Worm (Caenorhabditis elegans) whole organism, early embryonic: Measurements from ENCODE around the gene srh-194.
"Not testable (repeated sequence)": the region's sequence is repeated elsewhere in the genome, so short reads cannot be mapped to it uniquely, and the experiment has no call there.

Experiments used
- B0310.2 ChIP-seq: sonication (generic microtip); optimal IDR thresholded peaks from 2 replicates; lab custom pipeline; 2016; ENCODE audit warnings: mild to moderate bottlenecking, missing genetic modification characterization, missing compliant biosample characterization
- F13C5.2 ChIP-seq: sonication (generic microtip); optimal IDR thresholded peaks from 2 replicates; lab custom pipeline; 2017; ENCODE audit warnings: mild to moderate bottlenecking, missing genetic modification characterization, inconsistent platforms, missing compliant biosample characterization
- aly-1 ChIP-seq: sonication (generic microtip); optimal IDR thresholded peaks from 2 replicates; lab custom pipeline; 2016; ENCODE audit warnings: missing genetic modification characterization, missing compliant biosample characterization
- ama-1 ChIP-seq: fragments of 150-350 bp; optimal IDR thresholded peaks from 2 replicates; lab custom pipeline; 2014
- ceh-13 ChIP-seq: fragments of 200-800 bp; sonication (Bioruptor generic); optimal IDR thresholded peaks from 2 replicates; lab custom pipeline; 2018; ENCODE audit warnings: mild to moderate bottlenecking, missing genetic modification characterization, missing compliant biosample characterization
- ceh-36 ChIP-seq: sonication (generic microtip); optimal IDR thresholded peaks from 2 replicates; lab custom pipeline; 2016; ENCODE audit warnings: missing genetic modification characterization, inconsistent platforms, missing compliant biosample characterization
- ets-7 ChIP-seq: sonication (generic microtip); optimal IDR thresholded peaks from 2 replicates; lab custom pipeline; 2016; ENCODE audit warnings: missing genotype, missing genetic modification characterization, missing compliant biosample characterization
- flt-1 ChIP-seq: fragments of 200-800 bp; sonication (Bioruptor generic); IDR thresholded peaks from 2 replicates; pipeline ENCODE4 v1.3.6; 2022; ENCODE audit warnings: missing genetic modification characterization, missing compliant biosample characterization
- hmbx-1 ChIP-seq: sonication (generic microtip); optimal IDR thresholded peaks from 2 replicates; lab custom pipeline; 2016; ENCODE audit warnings: mild to moderate bottlenecking, missing genetic modification characterization, missing compliant biosample characterization
- hmg-4 ChIP-seq: fragments of 200-800 bp; sonication (Bioruptor generic); optimal IDR thresholded peaks from 2 replicates; lab custom pipeline; 2018; ENCODE audit warnings: mild to moderate bottlenecking, missing genetic modification characterization, missing compliant biosample characterization
- hnd-1 ChIP-seq: sonication (generic microtip); optimal IDR thresholded peaks from 2 replicates; lab custom pipeline; 2016; ENCODE audit warnings: missing genetic modification characterization, missing compliant biosample characterization
- pes-1 ChIP-seq: fragments of 200-800 bp; sonication (Bioruptor generic); IDR thresholded peaks from 2 replicates; pipeline ENCODE4 v1.3.6; 2022; ENCODE audit warnings: missing genetic modification reagents, missing genetic modification characterization, missing compliant biosample characterization
- scrt-1 ChIP-seq: fragments of 200-800 bp; sonication (Bioruptor generic); IDR thresholded peaks from 2 replicates; pipeline ENCODE4 v1.3.6; 2022; ENCODE audit warnings: missing genetic modification characterization, missing compliant biosample characterization
- sea-1 ChIP-seq: fragments of 200-800 bp; sonication (Bioruptor generic); conservative IDR thresholded peaks from 2 replicates; pipeline ENCODE4 v1.3.6; 2022; ENCODE audit warnings: missing genetic modification characterization, missing compliant biosample characterization
- tbx-11 ChIP-seq: fragments of 200-800 bp; sonication (Bioruptor generic); IDR thresholded peaks from 2 replicates; pipeline ENCODE4 v1.3.6; 2022; ENCODE audit warnings: missing genetic modification characterization, missing compliant biosample characterization
- tbx-37 ChIP-seq: fragments of 200-800 bp; sonication (Bioruptor generic); conservative IDR thresholded peaks from 2 replicates; pipeline ENCODE4 v1.3.6; 2022; ENCODE audit warnings: missing genetic modification reagents, missing genetic modification characterization, missing compliant biosample characterization
- tra-4 ChIP-seq: sonication (generic microtip); optimal IDR thresholded peaks from 2 replicates; lab custom pipeline; 2017; ENCODE audit warnings: missing genetic modification characterization, missing compliant biosample characterization

Gene srh-194

DNA sequence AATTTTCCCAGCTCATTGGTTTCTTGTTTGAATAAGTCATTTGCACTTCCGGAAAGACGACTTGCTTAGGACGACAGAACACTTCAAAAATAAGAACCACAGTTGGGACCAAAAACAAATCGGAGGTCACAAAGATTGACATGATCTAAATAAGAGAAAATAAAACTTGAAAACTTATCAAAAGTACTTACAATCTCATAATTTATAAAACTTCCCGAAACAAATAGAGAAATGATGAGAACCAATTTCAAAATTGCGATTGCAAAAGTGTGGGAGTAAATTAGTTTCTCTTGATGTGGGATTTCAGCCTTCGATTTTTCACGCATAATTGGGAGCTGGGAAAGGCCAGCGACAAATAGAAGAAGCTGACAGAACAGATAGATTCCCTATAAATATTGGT is 5.3 kb upstream of the srh-194 start, which contains the start of gene ZC132.11:
TSS of gene ZC132.11 (minus strand) at position 101 of the 400 bp plus-strand sequence.
- TF ChIP-seq tra-4 (tag; lab: Kevin White, UChicago), result no peak
- TF ChIP-seq ets-7 (tag; lab: Kevin White, UChicago), result no peak
- no peak for TF ChIP-seq ceh-13 (GFP tag; lab: Kevin White, UChicago)
- no peak for TF ChIP-seq tbx-37 (GFP tag; lab: Robert Waterston, UW)
- TF ChIP-seq aly-1 (tag; lab: Kevin White, UChicago), result no peak
- TF ChIP-seq sea-1, result no peak
- no peak for TF ChIP-seq flt-1 (GFP tag; lab: Robert Waterston, UW)
- TF ChIP-seq B0310.2 (tag; lab: Kevin White, UChicago), result no peak
- no peak for TF ChIP-seq F13C5.2
- no peak for TF ChIP-seq hnd-1 (tag; lab: Kevin White, UChicago)
- no peak for TF ChIP-seq hmg-4
- TF ChIP-seq ceh-36 (tag; lab: Kevin White, UChicago), result no peak
- TF ChIP-seq scrt-1 (GFP tag; lab: Robert Waterston, UW), result no peak
- no peak for TF ChIP-seq ama-1 (lab: Kevin White, UChicago)
- no peak for TF ChIP-seq pes-1
- no peak for TF ChIP-seq hmbx-1 (tag; lab: Kevin White, UChicago)
- TF ChIP-seq tbx-11 (GFP tag; lab: Robert Waterston, UW), result no peak

DNA sequence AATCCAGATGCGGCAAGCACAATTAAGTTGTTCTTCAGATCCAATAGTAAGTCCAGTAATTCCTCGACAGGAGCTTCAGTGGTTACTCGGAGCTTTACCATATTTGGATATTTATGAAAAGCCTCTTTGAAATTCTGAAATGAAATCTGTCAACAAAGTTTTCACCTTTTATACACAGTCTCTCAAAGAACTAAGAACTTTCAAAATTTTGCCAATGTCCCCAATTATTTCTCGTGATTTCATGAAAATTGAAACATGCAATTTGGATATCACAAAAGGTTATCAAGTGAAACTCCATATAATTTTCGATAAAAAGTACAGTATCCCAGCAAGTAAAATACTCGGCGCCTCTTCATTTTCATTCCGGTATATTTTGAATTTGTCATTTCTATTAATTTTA is 2.6 kb upstream of the srh-194 start, which contains the start of gene F47D2.11:
TSS of gene F47D2.11 (minus strand) at position 101 of the 400 bp plus-strand sequence.
- TF ChIP-seq B0310.2 (tag; lab: Kevin White, UChicago) (no peak), hmbx-1 (tag; lab: Kevin White, UChicago) (no peak), tbx-37 (GFP tag; lab: Robert Waterston, UW) (no peak), pes-1 (no peak), aly-1 (tag; lab: Kevin White, UChicago) (no peak), ceh-13 (GFP tag; lab: Kevin White, UChicago) (no peak), hnd-1 (tag; lab: Kevin White, UChicago) (no peak), sea-1 (no peak), scrt-1 (GFP tag; lab: Robert Waterston, UW) (no peak), ama-1 (lab: Kevin White, UChicago) (no peak), flt-1 (GFP tag; lab: Robert Waterston, UW) (no peak)

DNA sequence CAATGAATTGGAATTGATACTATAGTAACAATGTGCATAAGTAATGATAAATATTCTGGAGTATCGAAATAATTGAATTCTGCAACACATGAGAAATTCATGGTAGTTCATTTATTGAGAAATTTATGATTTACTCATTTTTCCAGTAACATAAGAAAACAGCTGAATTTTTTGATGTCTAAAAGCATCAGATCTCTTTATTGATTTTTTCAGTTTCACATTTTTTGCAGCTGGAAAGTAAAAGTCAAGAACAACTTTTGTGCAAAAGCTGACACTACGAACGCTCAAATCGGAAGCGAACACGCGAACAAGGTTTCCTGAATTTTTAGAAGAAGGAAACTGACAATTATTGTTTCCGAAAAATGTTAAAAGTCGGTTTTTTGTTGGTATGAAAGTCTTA is 3.2 kb downstream of the srh-194 start, which contains the start of gene srh-193:
TSS of gene srh-193 (minus strand) at position 101 of the 400 bp plus-strand sequence.
- TF ChIP-seq hmg-4; hmbx-1 (tag; lab: Kevin White, UChicago); B0310.2 (tag; lab: Kevin White, UChicago): not testable (repeated sequence)

DNA sequence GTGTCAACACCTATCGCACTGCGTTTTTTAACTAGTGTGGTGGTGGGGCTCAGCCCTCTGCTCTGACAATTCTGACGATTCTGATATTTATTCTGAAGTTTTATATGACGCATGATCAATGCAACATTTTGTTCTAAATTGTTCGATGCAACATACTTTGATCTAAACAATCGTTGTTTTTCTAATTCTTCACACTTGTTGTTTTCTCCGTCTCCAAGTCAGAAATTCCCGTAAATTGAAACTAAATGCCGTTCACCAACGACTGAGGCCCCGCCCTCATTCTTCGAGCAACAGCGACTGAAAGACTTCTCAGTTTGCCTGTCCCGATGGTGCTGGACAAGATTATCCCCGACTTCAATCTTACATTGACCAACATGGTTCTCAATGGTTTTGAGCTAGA is 8.6 kb downstream of the srh-194 start, which contains the start of gene srt-19:
TSS of gene srt-19 (plus strand) at position 301 of the 400 bp plus-strand sequence.
- not testable (repeated sequence) for TF ChIP-seq F13C5.2; pes-1; B0310.2 (tag; lab: Kevin White, UChicago)

DNA sequence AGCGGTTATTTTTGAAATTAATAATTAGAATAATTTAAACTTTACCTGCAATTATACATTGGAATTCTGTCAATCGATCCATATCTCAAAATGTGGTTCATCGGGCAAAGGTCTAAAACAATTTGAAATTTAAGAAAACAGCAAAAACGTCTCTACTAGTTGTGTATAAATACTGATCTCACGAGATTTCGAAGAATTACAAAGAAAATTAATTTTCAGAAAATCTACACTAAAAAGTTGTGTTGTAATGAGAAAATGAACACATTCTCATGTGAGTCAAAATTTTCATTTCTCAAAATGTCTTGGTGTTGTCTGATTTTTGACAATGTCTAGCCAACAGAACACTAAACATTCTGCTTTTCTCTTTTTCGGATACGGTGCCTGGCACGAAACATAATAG is 11.6 kb downstream of the srh-194 start, which contains the start of gene srt-37:
TSS of gene srt-37 (minus strand) at position 101 of the 400 bp plus-strand sequence.
- TF ChIP-seq ceh-13 (GFP tag; lab: Kevin White, UChicago); tbx-37 (GFP tag; lab: Robert Waterston, UW); ama-1 (lab: Kevin White, UChicago): not testable (repeated sequence)

DNA sequence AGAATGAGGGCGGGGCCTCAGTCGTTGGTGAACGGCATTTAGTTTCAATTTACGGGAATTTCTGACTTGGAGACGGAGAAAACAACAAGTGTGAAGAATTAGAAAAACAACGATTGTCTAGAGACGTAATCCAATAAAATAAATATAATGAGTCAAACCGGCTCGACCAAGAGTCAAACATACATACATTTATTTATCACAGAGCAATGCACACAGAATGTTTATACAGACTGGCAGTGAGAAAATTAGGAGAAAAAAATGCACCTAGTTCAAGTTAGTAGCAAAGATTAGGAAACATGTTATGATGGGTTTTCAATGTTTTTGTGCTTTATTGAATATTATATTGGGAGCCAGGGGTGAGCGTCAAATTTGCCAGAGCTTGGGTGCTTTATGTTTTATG is 14.6 kb downstream of the srh-194 start, which contains the start of gene srt-20:
TSS of gene srt-20 (minus strand) at position 101 of the 400 bp plus-strand sequence.
- TF ChIP-seq flt-1 (GFP tag; lab: Robert Waterston, UW); sea-1; B0310.2 (tag; lab: Kevin White, UChicago): not testable (repeated sequence)

DNA sequence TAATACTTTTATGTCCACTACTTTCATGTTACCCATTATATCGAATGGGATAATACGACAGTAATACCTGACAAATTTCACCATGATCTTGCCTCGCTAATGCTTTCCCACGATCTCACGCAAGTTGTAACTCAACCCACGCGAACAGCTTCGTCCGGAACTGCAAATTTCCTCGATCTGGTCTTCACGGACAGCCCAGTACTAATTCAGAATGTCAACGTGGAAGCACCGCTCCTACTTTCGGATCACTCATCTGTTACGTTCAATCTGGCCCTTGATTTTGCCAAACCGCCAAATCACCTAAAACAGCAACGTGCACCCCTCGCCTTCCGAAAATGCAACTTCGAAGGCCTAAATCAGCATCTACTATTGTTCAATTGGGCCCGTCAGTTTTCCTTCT is 20.0 kb downstream of the srh-194 start:
- TF ChIP-seq ceh-13 (GFP tag; lab: Kevin White, UChicago) (no peak), sea-1 (no peak)

DNA sequence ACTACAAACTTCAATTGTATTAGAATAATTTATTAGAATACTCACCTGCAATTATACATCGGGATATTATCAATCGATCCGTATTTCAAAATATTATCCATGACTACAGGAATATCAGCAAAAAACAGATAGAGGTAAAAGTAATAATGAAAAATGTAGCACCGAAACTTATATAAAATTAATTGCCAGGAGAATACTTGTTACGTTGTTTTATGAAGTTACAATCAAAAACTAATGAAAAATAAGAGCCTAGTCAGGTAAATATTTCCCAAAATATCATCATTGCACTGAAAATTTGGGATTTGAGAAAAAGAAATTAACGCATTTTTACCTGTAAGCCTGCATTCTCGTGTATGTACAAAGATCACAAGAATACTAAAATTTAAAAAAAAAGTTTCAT is 22.1 kb downstream of the srh-194 start, which contains the start of gene srt-38:
TSS of gene srt-38 (minus strand) at position 101 of the 400 bp plus-strand sequence.
- not testable (repeated sequence) for TF ChIP-seq hnd-1 (tag; lab: Kevin White, UChicago); hmbx-1 (tag; lab: Kevin White, UChicago); ama-1 (lab: Kevin White, UChicago)

DNA sequence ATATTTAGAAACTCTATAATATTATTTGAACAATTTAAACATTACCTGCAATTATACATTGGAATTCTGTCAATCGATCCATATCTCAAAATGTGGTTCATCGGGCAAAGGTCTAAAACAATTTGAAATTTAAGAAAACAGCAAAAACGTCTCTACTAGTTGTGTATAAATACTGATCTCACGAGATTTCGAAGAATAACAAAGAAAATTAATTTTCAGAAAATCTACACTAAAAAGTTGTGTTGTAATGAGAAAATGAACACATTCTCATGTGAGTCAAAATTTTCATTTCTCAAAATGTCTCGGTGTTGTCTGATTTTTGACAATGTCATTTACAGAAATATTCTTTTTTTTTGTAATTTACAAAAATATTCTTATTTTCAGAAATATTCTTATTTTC is 25.1 kb downstream of the srh-194 start, which contains the start of gene srt-36:
TSS of gene srt-36 (minus strand) at position 101 of the 400 bp plus-strand sequence.
- not testable (repeated sequence) for TF ChIP-seq tra-4 (tag; lab: Kevin White, UChicago); scrt-1 (GFP tag; lab: Robert Waterston, UW); tbx-11 (GFP tag; lab: Robert Waterston, UW)
